Worm (Caenorhabditis elegans): ENCODE results near the gene C08E8.10.

DNA sequence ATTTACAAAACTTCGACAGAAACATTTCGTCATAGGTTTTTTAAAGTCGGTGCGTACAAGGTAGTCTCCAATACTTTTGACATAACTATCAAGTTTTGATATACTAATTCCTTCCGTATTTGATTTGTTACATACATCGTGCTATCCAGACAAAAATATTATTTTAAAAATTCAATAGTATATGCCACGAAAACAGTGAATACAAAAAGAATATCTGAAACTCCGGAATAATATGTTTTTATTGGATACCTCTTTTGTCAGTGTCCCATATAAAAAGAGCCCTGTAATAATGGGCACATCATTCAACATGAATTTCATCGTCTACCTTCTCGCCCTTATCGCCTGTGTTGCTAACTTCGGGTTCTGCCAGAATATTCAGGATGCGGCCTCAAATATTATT lies 47.4 kb downstream of the C08E8.10 start, which contains the start of gene Y51A2A.12:
- TF ChIP-seq hlh-12 (tag; optimal IDR thresholded peaks at IDR 0.05) (no peak), nhr-90 (tag; optimal IDR thresholded peaks at IDR 0.05) (no peak), sdz-38 (tag; optimal IDR thresholded peaks at IDR 0.05) (no peak), F10E7.11 (tag; optimal IDR thresholded peaks at IDR 0.05) (no peak), lin-35 (GFP tag; optimal IDR thresholded peaks at IDR 0.05) (no peak)

Measured in whole organism, young adult.